Fruit fly (Drosophila melanogaster) whole organism, embryonic: ENCODE data around the gene CG13676.

Source experiments
- B-H2 ChIP-seq: fragments of 200-800 bp; sonication (Bioruptor generic); optimal IDR thresholded peaks from 2 replicates; lab custom pipeline; 2018; ENCODE audit warnings: missing biosample characterization, mild to moderate bottlenecking, missing genetic modification characterization
- Bgb ChIP-seq: fragments of 200-800 bp; sonication (Bioruptor generic); IDR thresholded peaks from 2 replicates; pipeline ENCODE4 v1.3.6; 2022; ENCODE audit warnings: missing biosample characterization, missing genetic modification characterization; ENCODE audit not compliant: partially characterized antibody
- CG10147 ChIP-seq: fragments of 200-800 bp; sonication (Bioruptor generic); optimal IDR thresholded peaks from 2 replicates; lab custom pipeline; 2019; ENCODE audit warnings: missing biosample characterization, mild to moderate bottlenecking, missing genetic modification characterization, moderate library complexity
- CG10462 ChIP-seq: fragments of 200-800 bp; sonication (Bioruptor generic); optimal IDR thresholded peaks from 2 replicates; lab custom pipeline; 2016; ENCODE audit warnings: missing biosample characterization, missing genetic modification characterization
- CG12299 ChIP-seq: fragments of 200-800 bp; sonication (Bioruptor generic); optimal IDR thresholded peaks from 2 replicates; lab custom pipeline; 2018; ENCODE audit warnings: missing biosample characterization, mild to moderate bottlenecking, missing genetic modification characterization
- CG12744 ChIP-seq: fragments of 200-800 bp; sonication (Bioruptor generic); optimal IDR thresholded peaks from 2 replicates; lab custom pipeline; 2016; ENCODE audit warnings: missing biosample characterization, missing genetic modification characterization
- CG15479 ChIP-seq: fragments of 200-800 bp; sonication (Bioruptor generic); optimal IDR thresholded peaks from 3 replicates; lab custom pipeline; 2019; ENCODE audit warnings: missing biosample characterization, mild to moderate bottlenecking, missing genetic modification characterization, moderate library complexity
- CG15514 ChIP-seq: fragments of 200-800 bp; sonication (Bioruptor generic); optimal IDR thresholded peaks from 3 replicates; lab custom pipeline; 2017; ENCODE audit warnings: missing biosample characterization, missing genetic modification characterization, mild to moderate bottlenecking, moderate library complexity, missing genetic modification reagents
- CG1647 ChIP-seq: fragments of 200-800 bp; sonication (Bioruptor generic); optimal IDR thresholded peaks from 3 replicates; lab custom pipeline; 2016; ENCODE audit warnings: missing biosample characterization, missing genetic modification characterization
- CG16815 ChIP-seq: fragments of 200-800 bp; sonication (Bioruptor generic); optimal IDR thresholded peaks from 3 replicates; lab custom pipeline; 2017; ENCODE audit warnings: missing biosample characterization, mild to moderate bottlenecking, missing genetic modification characterization
- CG3281 ChIP-seq: fragments of 200-800 bp; sonication (Bioruptor generic); optimal IDR thresholded peaks from 3 replicates; lab custom pipeline; 2017; ENCODE audit warnings: missing biosample characterization, mild to moderate bottlenecking, missing genetic modification characterization
- CG33213 ChIP-seq: fragments of 200-800 bp; sonication (Bioruptor generic); optimal IDR thresholded peaks from 3 replicates; lab custom pipeline; 2016; ENCODE audit warnings: missing biosample characterization, missing genetic modification characterization
- CG4617 ChIP-seq: fragments of 200-800 bp; sonication (Bioruptor generic); optimal IDR thresholded peaks from 3 replicates; lab custom pipeline; 2016; ENCODE audit warnings: missing biosample characterization, missing genetic modification characterization, borderline replicate concordance
- CG4854 ChIP-seq: fragments of 200-800 bp; sonication (Bioruptor generic); optimal IDR thresholded peaks from 2 replicates; lab custom pipeline; 2016; ENCODE audit warnings: missing biosample characterization, missing genetic modification characterization, inconsistent platforms
- CG5953 ChIP-seq: fragments of 200-800 bp; sonication (Bioruptor generic); IDR thresholded peaks from 2 replicates; pipeline ENCODE4 v1.3.6; 2022; ENCODE audit warnings: missing biosample characterization, missing genetic modification characterization
- CG7963 ChIP-seq: fragments of 200-800 bp; sonication (Bioruptor generic); IDR thresholded peaks from 3 replicates; pipeline ENCODE4 v1.3.6; 2022; ENCODE audit warnings: missing biosample characterization, missing genetic modification characterization; ENCODE audit not compliant: partially characterized antibody
- CG7987 ChIP-seq: fragments of 200-800 bp; sonication (Bioruptor generic); optimal IDR thresholded peaks from 2 replicates; lab custom pipeline; 2018; ENCODE audit warnings: missing biosample characterization, mild to moderate bottlenecking, missing genetic modification characterization, moderate library complexity
- CHES-1-like ChIP-seq: fragments of 200-800 bp; sonication (Bioruptor generic); optimal IDR thresholded peaks from 2 replicates; lab custom pipeline; 2016; ENCODE audit warnings: missing biosample characterization, missing genetic modification characterization
- CTCF ChIP-seq: fragments of 200-800 bp; sonication (Bioruptor generic); optimal IDR thresholded peaks from 2 replicates; lab custom pipeline; 2017; ENCODE audit warnings: missing biosample characterization, mild to moderate bottlenecking, missing genetic modification characterization, moderate library complexity
- D19B ChIP-seq: fragments of 200-800 bp; sonication (Bioruptor generic); optimal IDR thresholded peaks from 2 replicates; lab custom pipeline; 2017; ENCODE audit warnings: missing biosample characterization, mild to moderate bottlenecking, missing genetic modification characterization
- Dfd ChIP-seq, 2 experiments: fragments of >200 bp; optimal IDR thresholded peaks; 2 replicates each; lab custom pipeline; 2017; ENCODE audit warnings: missing biosample characterization in 2 of 2, missing genetic modification characterization in 2 of 2
- Dip3 ChIP-seq: fragments of 200-800 bp; sonication (Bioruptor generic); optimal IDR thresholded peaks from 3 replicates; lab custom pipeline; 2016; ENCODE audit warnings: missing biosample characterization, missing genetic modification characterization
- Drgx ChIP-seq: fragments of 200-800 bp; sonication (Bioruptor generic); IDR thresholded peaks from 2 replicates; pipeline ENCODE4 v1.3.6; 2022; ENCODE audit warnings: missing biosample characterization, missing genetic modification characterization
- Ets65A ChIP-seq: fragments of 200-800 bp; sonication (Bioruptor generic); peaks from one replicate; lab custom pipeline; 2016; ENCODE audit warnings: missing biosample characterization, missing genetic modification characterization
- GATAe ChIP-seq: fragments of 200-800 bp; sonication (Bioruptor generic); conservative IDR thresholded peaks from 2 replicates; pipeline ENCODE4 v1.3.6; 2022; ENCODE audit warnings: missing biosample characterization, missing genetic modification characterization
- HmgD ChIP-seq: fragments of 200-800 bp; sonication (Bioruptor generic); optimal IDR thresholded peaks from 3 replicates; lab custom pipeline; 2016; ENCODE audit warnings: missing biosample characterization, missing genetic modification characterization
- MESR4 ChIP-seq: fragments of 200-800 bp; sonication (Bioruptor generic); optimal IDR thresholded peaks from 2 replicates; lab custom pipeline; 2018; ENCODE audit warnings: missing biosample characterization, mild to moderate bottlenecking, missing genetic modification characterization, moderate library complexity
- MTF-1 ChIP-seq: fragments of 200-800 bp; sonication (Bioruptor generic); optimal IDR thresholded peaks from 2 replicates; lab custom pipeline; 2018; ENCODE audit warnings: missing biosample characterization, mild to moderate bottlenecking, missing genetic modification characterization, borderline replicate concordance
- Nf-YA ChIP-seq: fragments of 200-800 bp; sonication (Bioruptor generic); IDR thresholded peaks from 2 replicates; pipeline ENCODE4 v1.3.6; 2022; ENCODE audit warnings: missing biosample characterization, missing genetic modification characterization
- Oaz ChIP-seq: fragments of 200-800 bp; sonication (Bioruptor generic); IDR thresholded peaks from 2 replicates; pipeline ENCODE4 v1.3.6; 2022; ENCODE audit warnings: missing biosample characterization, missing genetic modification characterization
- Sry-β ChIP-seq: fragments of 200-800 bp; sonication (Bioruptor generic); optimal IDR thresholded peaks from 2 replicates; lab custom pipeline; 2018; ENCODE audit warnings: missing biosample characterization, mild to moderate bottlenecking, missing genetic modification characterization, moderate library complexity
- Taf1 ChIP-seq: fragments of 200-800 bp; sonication (Bioruptor generic); IDR thresholded peaks from 2 replicates; pipeline ENCODE4 v1.3.6; 2022; ENCODE audit warnings: missing biosample characterization, missing genetic modification characterization
- Xbp1 ChIP-seq: fragments of 200-800 bp; sonication (Bioruptor generic); optimal IDR thresholded peaks from 3 replicates; lab custom pipeline; 2016; ENCODE audit warnings: missing biosample characterization, mild to moderate bottlenecking, missing genetic modification characterization
- bbx ChIP-seq: fragments of 200-800 bp; sonication (Bioruptor generic); IDR thresholded peaks from 2 replicates; pipeline ENCODE4 v1.3.6; 2022; ENCODE audit warnings: missing biosample characterization, missing genetic modification characterization; ENCODE audit not compliant: partially characterized antibody
- chn ChIP-seq: fragments of 200-800 bp; sonication (Bioruptor generic); optimal IDR thresholded peaks from 2 replicates; lab custom pipeline; 2016; ENCODE audit warnings: missing biosample characterization, missing genetic modification characterization
- ci ChIP-seq: fragments of 200-800 bp; sonication (Bioruptor generic); IDR thresholded peaks from 3 replicates; pipeline ENCODE4 v1.3.6; 2022; ENCODE audit warnings: missing biosample characterization, missing genetic modification characterization
- dmrt99B ChIP-seq: fragments of 200-800 bp; sonication (Bioruptor generic); optimal IDR thresholded peaks from 2 replicates; lab custom pipeline; 2018; ENCODE audit warnings: missing biosample characterization, mild to moderate bottlenecking, missing genetic modification characterization, moderate library complexity
- grn ChIP-seq: fragments of 200-800 bp; sonication (Bioruptor generic); optimal IDR thresholded peaks from 3 replicates; lab custom pipeline; 2017; ENCODE audit warnings: missing biosample characterization, missing genetic modification characterization
- ham ChIP-seq: fragments of 200-800 bp; sonication (Bioruptor generic); IDR thresholded peaks from 2 replicates; pipeline ENCODE4 v1.3.6; 2022; ENCODE audit warnings: missing biosample characterization, missing genetic modification characterization
- jigr1 ChIP-seq: fragments of 200-800 bp; sonication (Bioruptor generic); IDR thresholded peaks from 3 replicates; pipeline ENCODE4 v1.3.6; 2022; ENCODE audit warnings: missing biosample characterization, missing genetic modification characterization
- luna ChIP-seq: fragments of 200-800 bp; sonication (Bioruptor generic); optimal IDR thresholded peaks from 2 replicates; lab custom pipeline; 2016; ENCODE audit warnings: missing biosample characterization, missing genetic modification characterization
- scrt ChIP-seq: fragments of 200-800 bp; sonication (Bioruptor generic); optimal IDR thresholded peaks from 2 replicates; lab custom pipeline; 2018; ENCODE audit warnings: missing biosample characterization, mild to moderate bottlenecking, missing genetic modification characterization, moderate library complexity
- sens ChIP-seq: fragments of 200-800 bp; sonication (Bioruptor generic); peaks from one replicate; lab custom pipeline; 2016; ENCODE audit warnings: missing biosample characterization, missing genetic modification characterization
- ssp ChIP-seq: fragments of 200-800 bp; sonication (Bioruptor generic); IDR thresholded peaks from 2 replicates; pipeline ENCODE4 v1.3.6; 2022; ENCODE audit warnings: missing biosample characterization, missing genetic modification characterization
- tna ChIP-seq: fragments of 200-800 bp; sonication (Bioruptor generic); IDR thresholded peaks from 2 replicates; pipeline ENCODE4 v1.3.6; 2022; ENCODE audit warnings: missing biosample characterization, missing genetic modification characterization; ENCODE audit not compliant: partially characterized antibody
- vfl ChIP-seq: fragments of 200-800 bp; sonication (Bioruptor generic); optimal IDR thresholded peaks from 2 replicates; lab custom pipeline; 2016; ENCODE audit warnings: missing biosample characterization, missing genetic modification characterization
- wdn ChIP-seq: fragments of 200-800 bp; sonication (Bioruptor generic); IDR thresholded peaks from 2 replicates; pipeline ENCODE4 v1.3.6; 2022; ENCODE audit warnings: missing biosample characterization, missing genetic modification characterization
- yki ChIP-seq: fragments of >200 bp; optimal IDR thresholded peaks from 3 replicates; lab custom pipeline; 2018
- zen2 ChIP-seq: fragments of 200-800 bp; sonication (Bioruptor generic); IDR thresholded peaks from 3 replicates; pipeline ENCODE4 v1.3.6; 2022; ENCODE audit warnings: missing biosample characterization, missing genetic modification characterization; ENCODE audit not compliant: partially characterized antibody
- zfh2 ChIP-seq: fragments of 200-800 bp; sonication (Bioruptor generic); optimal IDR thresholded peaks from 2 replicates; lab custom pipeline; 2016; ENCODE audit warnings: missing biosample characterization, missing genetic modification characterization

CG13676 gene

dm6 chr3L:8186627-8187396 lies 35.2 kb upstream of the CG13676 start, which contains the start of the genes ERR and Atg18a (continued):
- TF ChIP-seq MESR4 (GFP tag; lab: Kevin White, UChicago), result peak; percentile 82
- no peak for TF ChIP-seq dmrt99B (tag; lab: Kevin White, UChicago)
- TF ChIP-seq ci (GFP tag; lab: Robert Waterston, UW), result peak; percentile 82
- TF ChIP-seq sens (GFP tag; lab: Kevin White, UChicago), result peak; percentile 93
- TF ChIP-seq grn (GFP tag; lab: Kevin White, UChicago), result no peak
- TF ChIP-seq vfl (GFP tag; lab: Kevin White, UChicago), result peak; percentile 72
- TF ChIP-seq jigr1 (GFP tag; lab: Robert Waterston, UW), result peak; percentile 71; the same call in 2 of the 3 replicates
- no peak for TF ChIP-seq zen2 (GFP tag; lab: Robert Waterston, UW)
- TF ChIP-seq HmgD, result peak; percentile 79
- TF ChIP-seq CG7963 (GFP tag; lab: Robert Waterston, UW), result peak; percentile 34; the same call in 1 of the 3 replicates
- TF ChIP-seq tna (GFP tag; lab: Robert Waterston, UW), result no peak
- TF ChIP-seq zfh2 (GFP tag; lab: Kevin White, UChicago), result peak; percentile 93
- TF ChIP-seq CG3281 (GFP tag; lab: Kevin White, UChicago), result peak; percentile 87
- peak; percentile 84 for TF ChIP-seq Drgx (GFP tag; lab: Robert Waterston, UW)
- peak; percentile 63 for TF ChIP-seq CG12744
- TF ChIP-seq CG15514 (GFP tag; lab: Kevin White, UChicago), result peak; percentile 99
- peak; percentile 74 for TF ChIP-seq CG4617 (GFP tag; lab: Kevin White, UChicago)
- TF ChIP-seq wdn (GFP tag; lab: Robert Waterston, UW), result peak; percentile 79; the same call in 1 of the 2 replicates
- TF ChIP-seq ham, result peak; percentile 49
- TF ChIP-seq ssp (GFP tag; lab: Robert Waterston, UW), result peak; percentile 83
- TF ChIP-seq Oaz (GFP tag; lab: Robert Waterston, UW), result peak; percentile 80
- peak; percentile 99 for TF ChIP-seq Ets65A
- peak; percentile 38 for TF ChIP-seq CG12299 (tag; lab: Kevin White, UChicago)
- TF ChIP-seq CG33213 (GFP tag; lab: Kevin White, UChicago), result peak; percentile 60
- TF ChIP-seq Dfd (GFP tag; optimal IDR thresholded peaks at IDR 0.05; lab: Kevin White, UChicago), result no peak
- peak; percentile 61 for TF ChIP-seq CG4854 (GFP tag; lab: Kevin White, UChicago)
- TF ChIP-seq Nf-YA (GFP tag; lab: Robert Waterston, UW), result no peak
- peak; percentile 92 for TF ChIP-seq CG16815 (GFP tag; lab: Kevin White, UChicago)
- peak; percentile 78 for TF ChIP-seq CG10147 (GFP tag; lab: Kevin White, UChicago)
- peak; percentile 90 for TF ChIP-seq CG15479 (GFP tag; lab: Kevin White, UChicago)
- TF ChIP-seq CG7987, result no peak
- TF ChIP-seq D19B (GFP tag; lab: Kevin White, UChicago), result peak; percentile 60
- TF ChIP-seq Bgb, result peak; percentile 34; the same call in 1 of the 2 replicates
- TF ChIP-seq Taf1, result peak; percentile 78
- peak; percentile 49; the same call in 1 of the 2 replicates for TF ChIP-seq GATAe (GFP tag; lab: Robert Waterston, UW)
- no peak for TF ChIP-seq yki
- TF ChIP-seq Dip3 (GFP tag; lab: Kevin White, UChicago), result peak; percentile 88
- peak; percentile 87 for TF ChIP-seq chn (GFP tag; lab: Kevin White, UChicago)
- TF ChIP-seq CG1647 (GFP tag; lab: Kevin White, UChicago), result peak; percentile 61
- TF ChIP-seq MTF-1 (GFP tag; lab: Kevin White, UChicago), result no peak
- TF ChIP-seq CG10462 (GFP tag; lab: Kevin White, UChicago), result peak; percentile 71
- TF ChIP-seq B-H2 (GFP tag; lab: Kevin White, UChicago), result peak; percentile 85
- TF ChIP-seq CHES-1-like, result peak; percentile 79
- TF ChIP-seq luna (GFP tag; lab: Kevin White, UChicago), result peak; percentile 23
- TF ChIP-seq CG5953 (GFP tag; lab: Robert Waterston, UW), result 0 out of 2 replicates have a peak, but pooled peaks have one; percentile 43
- TF ChIP-seq bbx (GFP tag; lab: Robert Waterston, UW), result peak; percentile 50; the same call in 1 of the 2 replicates
- TF ChIP-seq CTCF (GFP tag; lab: Kevin White, UChicago), result no peak
- peak; percentile 92 for TF ChIP-seq Xbp1 (GFP tag; lab: Kevin White, UChicago)
- TF ChIP-seq scrt (GFP tag; lab: Kevin White, UChicago), result peak; percentile 73
- TF ChIP-seq Sry-β (GFP tag; lab: Kevin White, UChicago), result peak; percentile 76
